Fruit fly (Drosophila melanogaster) whole organism, wandering third instar larva: Measurements from ENCODE around the gene CG16790.

Experiments
- Jra ChIP-seq: sonication (Bioruptor generic); optimal IDR thresholded peaks from 2 replicates; lab custom pipeline; 2016; ENCODE audit warnings: missing biosample characterization, missing genetic modification characterization
- OdsH ChIP-seq: fragments of 200-800 bp; sonication (Bioruptor generic); optimal IDR thresholded peaks from 2 replicates; lab custom pipeline; 2016; ENCODE audit warnings: missing biosample characterization, mild to moderate bottlenecking, missing genetic modification characterization
- h ChIP-seq: fragments of 200-800 bp; sonication (Bioruptor generic); optimal IDR thresholded peaks from 3 replicates; lab custom pipeline; 2016; ENCODE audit warnings: missing biosample characterization, mild to moderate bottlenecking, missing genetic modification characterization
- psq ChIP-seq: fragments of 200-800 bp; sonication (Bioruptor generic); optimal IDR thresholded peaks from 3 replicates; lab custom pipeline; 2017; ENCODE audit warnings: missing biosample characterization, mild to moderate bottlenecking, missing genetic modification characterization, moderate library complexity
- rgr ChIP-seq: fragments of 200-800 bp; sonication (Bioruptor generic); optimal IDR thresholded peaks from 3 replicates; lab custom pipeline; 2016; ENCODE audit warnings: missing biosample characterization, mild to moderate bottlenecking, missing genetic modification characterization
- woc ChIP-seq: sonication (Bioruptor generic); optimal IDR thresholded peaks from 2 replicates; lab custom pipeline; 2016; ENCODE audit warnings: missing biosample characterization, mild to moderate bottlenecking, missing genetic modification characterization

DNA sequence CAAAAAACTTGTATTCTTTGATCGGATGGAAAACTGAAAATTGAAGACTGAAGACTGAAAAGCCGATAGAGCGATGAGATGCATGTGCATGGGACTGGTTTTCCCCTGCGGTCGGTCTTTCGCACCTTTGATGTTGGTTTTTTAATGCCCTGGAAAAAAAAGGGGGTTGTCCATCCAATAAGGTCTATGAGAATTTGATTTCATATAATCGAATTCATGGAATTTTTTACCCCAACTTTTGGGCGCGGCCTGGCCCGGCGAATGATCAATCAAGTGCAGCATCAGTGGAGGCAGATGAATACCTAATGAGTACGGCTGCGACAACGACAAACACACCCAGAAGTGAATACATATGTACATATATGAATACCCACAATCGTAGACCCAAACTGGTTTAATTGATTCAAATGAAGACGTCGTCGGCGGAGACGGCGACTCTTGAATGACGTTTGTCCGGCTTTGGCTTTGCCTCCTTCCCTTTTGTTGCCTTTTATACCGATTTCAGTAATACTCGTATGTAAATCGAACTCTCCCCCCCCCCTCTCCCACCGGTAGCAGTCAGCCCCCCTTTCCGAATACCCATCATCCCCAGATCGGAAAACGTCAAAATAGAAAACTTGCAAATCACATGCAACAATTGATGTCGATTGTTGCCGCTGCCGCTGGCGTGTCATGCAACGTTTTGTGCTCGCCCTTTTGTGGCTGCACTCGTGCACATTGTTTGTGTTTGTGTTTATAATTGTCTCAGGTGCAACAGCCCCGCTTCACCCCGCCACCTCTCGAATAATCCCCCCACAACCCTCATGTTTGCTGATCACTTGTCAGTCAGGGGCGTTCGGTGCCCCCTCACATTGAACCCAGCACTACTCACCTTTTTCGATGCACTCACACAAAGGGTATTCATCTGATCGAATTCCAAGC lies 33.3 kb upstream of the CG16790 start:
- TF ChIP-seq OdsH (no peak), Jra (no peak), rgr (GFP tag; lab: Kevin White, UChicago) (no peak), woc (GFP tag; lab: Kevin White, UChicago) (no peak), psq (GFP tag; lab: Kevin White, UChicago) (no peak), h (GFP tag; lab: Kevin White, UChicago) (no peak)
